Worm (Caenorhabditis elegans) whole organism, L4/young adult: Measurements from ENCODE around the gene T10G3.1.
"Not testable (repeated sequence)": the region's sequence is repeated elsewhere in the genome, so short reads cannot be mapped to it uniquely, and the experiment has no call there.

Experiments used
- W03F9.2 ChIP-seq: fragments of 150-350 bp; optimal IDR thresholded peaks from 2 replicates; lab custom pipeline; 2014; ENCODE audit warnings: missing biosample characterization, missing genetic modification characterization
- dao-5 ChIP-seq: sonication (generic microtip); optimal IDR thresholded peaks from 2 replicates; lab custom pipeline; 2016; ENCODE audit warnings: missing genotype, missing genetic modification characterization, moderate library complexity, missing compliant biosample characterization
- him-1 ChIP-seq: sonication (generic microtip); optimal IDR thresholded peaks from 2 replicates; lab custom pipeline; 2016; ENCODE audit warnings: missing genotype, missing genetic modification reagents, missing genetic modification characterization, missing compliant biosample characterization

Gene T10G3.1

ce11 chrV:13472062-13472461 is 1.4 kb downstream of the T10G3.1 start:
- TF ChIP-seq W03F9.2 (no peak), him-1 (tag; lab: Kevin White, UChicago) (no peak), dao-5 (tag; lab: Kevin White, UChicago) (no peak)

- peak; percentile 73 for TF ChIP-seq W03F9.2
- no peak for TF ChIP-seq dao-5 (tag; lab: Kevin White, UChicago)
- TF ChIP-seq him-1 (tag; lab: Kevin White, UChicago), result peak; percentile 80
These were observed 5.2 kb downstream of the T10G3.1 start, which contains the start of the genes F25H9.6 and F25H9.7 for ce11 chrV:13468190-13468765. F25H9.6 (minus strand) TSS chrV:13468361. F25H9.7 (plus strand) TSS chrV:13468376.

- no peak for TF ChIP-seq W03F9.2
- no peak for TF ChIP-seq dao-5 (tag; lab: Kevin White, UChicago)
- no peak for TF ChIP-seq him-1 (tag; lab: Kevin White, UChicago)
These were observed 9.4 kb downstream of the T10G3.1 start for ce11 chrV:13464123-13464522.

- TF ChIP-seq W03F9.2 (peak; percentile 55), dao-5 (tag; lab: Kevin White, UChicago) (no peak), him-1 (tag; lab: Kevin White, UChicago) (no peak)
These were observed 10.5 kb downstream of the T10G3.1 start, which contains the start of gene frm-10 for ce11 chrV:13462974-13463373. frm-10 (plus strand) TSS chrV:13463207.

ce11 chrV:13459323-13459722 is 14.2 kb downstream of the T10G3.1 start, which contains the start of gene bath-39:
bath-39 (plus strand) TSS chrV:13459459.
- TF ChIP-seq W03F9.2, result no peak
- no peak for TF ChIP-seq him-1 (tag; lab: Kevin White, UChicago)
- TF ChIP-seq dao-5 (tag; lab: Kevin White, UChicago), result no peak

ce11 chrV:13457858-13458257 is 15.6 kb downstream of the T10G3.1 start, which contains the start of gene F25H9.2:
F25H9.2 (plus strand) TSS chrV:13458083.
- no peak for TF ChIP-seq W03F9.2
- TF ChIP-seq him-1 (tag; lab: Kevin White, UChicago), result no peak
- TF ChIP-seq dao-5 (tag; lab: Kevin White, UChicago), result no peak

- TF ChIP-seq dao-5 (tag; lab: Kevin White, UChicago) (no peak), him-1 (tag; lab: Kevin White, UChicago) (no peak), W03F9.2 (no peak)
These were observed 18.0 kb downstream of the T10G3.1 start, which contains the start of gene lurp-3 for ce11 chrV:13455448-13455847. lurp-3 (plus strand) TSS chrV:13455748.

- TF ChIP-seq dao-5 (tag; lab: Kevin White, UChicago) (no peak), him-1 (tag; lab: Kevin White, UChicago) (no peak), W03F9.2 (no peak)
These were observed 20.1 kb downstream of the T10G3.1 start, which contains the start of gene lurp-2 for ce11 chrV:13453334-13453733. lurp-2 (plus strand) TSS chrV:13453634.

ce11 chrV:13445229-13445949 is 28.1 kb downstream of the T10G3.1 start, which contains the start of gene Y2H9A.4:
Y2H9A.4 (plus strand) TSS chrV:13445899.
- no peak for TF ChIP-seq him-1 (tag; lab: Kevin White, UChicago)
- TF ChIP-seq W03F9.2, result no peak
- TF ChIP-seq dao-5 (tag; lab: Kevin White, UChicago), result no peak

ce11 chrV:13443535-13443934 is 29.9 kb downstream of the T10G3.1 start, which contains the start of gene Y2H9A.6:
Y2H9A.6 (plus strand) TSS chrV:13443835.
- TF ChIP-seq dao-5 (tag; lab: Kevin White, UChicago); W03F9.2; him-1 (tag; lab: Kevin White, UChicago): not testable (repeated sequence)

ce11 chrV:13442819-13443218 is 30.7 kb downstream of the T10G3.1 start:
- TF ChIP-seq him-1 (tag; lab: Kevin White, UChicago) (no peak), dao-5 (tag; lab: Kevin White, UChicago) (no peak), W03F9.2 (no peak)

ce11 chrV:13441661-13442060 is 31.8 kb downstream of the T10G3.1 start, which contains the start of gene col-162:
col-162 (plus strand) TSS chrV:13441961.
- no peak for TF ChIP-seq him-1 (tag; lab: Kevin White, UChicago)
- no peak for TF ChIP-seq W03F9.2
- TF ChIP-seq dao-5 (tag; lab: Kevin White, UChicago), result no peak

ce11 chrV:13437473-13438074 is 35.9 kb downstream of the T10G3.1 start, which contains the start of gene mes-4:
mes-4 (minus strand) TSS chrV:13437545.
- TF ChIP-seq W03F9.2, result no peak
- TF ChIP-seq him-1 (tag; lab: Kevin White, UChicago), result no peak
- no peak for TF ChIP-seq dao-5 (tag; lab: Kevin White, UChicago)
